Worm (Caenorhabditis elegans): ENCODE data around the gene ZK688.12.

DNA sequence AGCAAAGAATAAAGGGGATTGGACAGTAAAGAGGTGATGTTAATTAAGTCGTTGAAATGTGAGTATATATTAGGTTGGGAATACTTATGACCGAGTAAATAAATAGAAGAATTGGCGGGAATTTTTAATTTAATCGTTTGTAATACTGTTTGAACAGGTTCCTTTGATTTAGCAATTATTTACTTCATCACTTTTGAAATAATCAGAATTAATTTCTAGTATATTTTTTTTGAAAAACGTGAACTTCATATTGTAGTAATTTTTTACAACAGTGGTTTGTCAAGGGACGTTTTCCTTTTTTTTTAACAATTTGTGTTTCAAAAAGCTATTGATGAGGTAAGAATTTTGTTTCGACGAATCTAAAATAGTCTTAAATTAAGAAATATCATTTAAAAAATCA lies 8.8 kb upstream of the ZK688.12 start, which contains the start of gene C29E4.17:
- no peak for TF ChIP-seq unc-62 (GFP tag; optimal IDR thresholded peaks at IDR 0.05)
- no peak for TF ChIP-seq Y79H2A.3 (GFP tag; conservative IDR thresholded peaks at IDR 0.05)
- TF ChIP-seq C06A6.2 (GFP tag; conservative IDR thresholded peaks at IDR 0.05) = no peak
- no peak for TF ChIP-seq nhr-27 (tag; optimal IDR thresholded peaks at IDR 0.05)
